Fruit fly (Drosophila melanogaster): ENCODE data around the gene Spn.
A peak's percentile ranks its signal among the peaks of the same experiment; 100 is the strongest.

Spn gene

dm6 chr3L:2599214-2599730, 45.2 kb upstream of the Spn start, which contains the start of the genes CG16985 and CG12182 (continued):
- no peak for TF ChIP-seq luna (GFP tag; optimal IDR thresholded peaks at IDR 0.05)
- TF ChIP-seq row (GFP tag; IDR thresholded peaks at IDR 0.05) = peak; percentile 47; the same call in 2 of the 3 replicates
- TF ChIP-seq CG13624 (GFP tag; optimal IDR thresholded peaks at IDR 0.05) = peak; percentile 21
- TF ChIP-seq az2 (GFP tag; optimal IDR thresholded peaks at IDR 0.05) = no peak
- no peak for TF ChIP-seq otp (GFP tag; IDR thresholded peaks at IDR 0.05)

dm6 chr3L:2595481-2595880, 41.4 kb upstream of the Spn start, which contains the start of gene CG16984:
TSS of gene CG16984 (plus strand) at chr3L:2595781.
- TF ChIP-seq mam (GFP tag; optimal IDR thresholded peaks at IDR 0.05) (no peak), CG14441 (GFP tag; IDR thresholded peaks at IDR 0.05) (no peak)

- TF ChIP-seq Lim3 (GFP tag; IDR thresholded peaks at IDR 0.05) = no peak
- TF ChIP-seq pan (optimal IDR thresholded peaks at IDR 0.05) = no peak
- peak in 1 of 2 experiments; percentile 8 for TF ChIP-seq pan (GFP tag; optimal IDR thresholded peaks at IDR 0.05 in 1 of 2, IDR thresholded peaks at IDR 0.05 in 1 of 2)
- peak; percentile 50 for TF ChIP-seq sens (GFP tag)
- no peak for TF ChIP-seq hb (GFP tag; IDR thresholded peaks at IDR 0.05; ENCODE audit: partially characterized antibody)
- TF ChIP-seq cg (GFP tag; optimal IDR thresholded peaks at IDR 0.05) = no peak
- TF ChIP-seq CG11560 (tag; IDR thresholded peaks at IDR 0.05) = no peak
- peak; percentile 52 for TF ChIP-seq CG7556 (GFP tag; optimal IDR thresholded peaks at IDR 0.05)
- no peak for TF ChIP-seq CG3847 (GFP tag; IDR thresholded peaks at IDR 0.05)
- no peak for TF ChIP-seq sc (optimal IDR thresholded peaks at IDR 0.05)
- TF ChIP-seq sc (GFP tag; optimal IDR thresholded peaks at IDR 0.05) = no peak
- no peak for TF ChIP-seq CG17568 (GFP tag; optimal IDR thresholded peaks at IDR 0.05)
- TF ChIP-seq CG9437 (GFP tag; optimal IDR thresholded peaks at IDR 0.05) = peak; percentile 24
- no peak for TF ChIP-seq CG16779 (GFP tag; IDR thresholded peaks at IDR 0.05)
- no peak for TF ChIP-seq Ets65A (GFP tag)
- peak; percentile 73; the same call in 2 of the 3 replicates for TF ChIP-seq CG17361 (GFP tag; IDR thresholded peaks at IDR 0.05)
- TF ChIP-seq CG6791 (GFP tag; IDR thresholded peaks at IDR 0.05; ENCODE audit: partially characterized antibody) = no peak
- no peak for TF ChIP-seq bbx (GFP tag; IDR thresholded peaks at IDR 0.05; ENCODE audit: partially characterized antibody)
- no peak for TF ChIP-seq chn (GFP tag; optimal IDR thresholded peaks at IDR 0.05)
- TF ChIP-seq Camta (GFP tag; optimal IDR thresholded peaks at IDR 0.05) = no peak
- TF ChIP-seq vnd (GFP tag; IDR thresholded peaks at IDR 0.05; ENCODE audit: partially characterized antibody) = no peak
- TF ChIP-seq ham (GFP tag; IDR thresholded peaks at IDR 0.05) = no peak
- no peak for TF ChIP-seq B-H2 (GFP tag; optimal IDR thresholded peaks at IDR 0.05)
- peak; percentile 13 for TF ChIP-seq CG10979 (tag; optimal IDR thresholded peaks at IDR 0.05)
- TF ChIP-seq Dll (GFP tag; IDR thresholded peaks at IDR 0.05; ENCODE audit: partially characterized antibody) = peak; percentile 7; the same call in 1 of the 4 replicates
- TF ChIP-seq CG12391 (tag; optimal IDR thresholded peaks at IDR 0.05) = peak; percentile 2
- peak; percentile 49 for TF ChIP-seq fd64A (GFP tag; optimal IDR thresholded peaks at IDR 0.05)
- 0 out of 2 replicates have a peak, but pooled peaks have one; percentile 13 for TF ChIP-seq CG4404 (GFP tag; IDR thresholded peaks at IDR 0.05)
- TF ChIP-seq CG14710 (tag; optimal IDR thresholded peaks at IDR 0.05) = peak; percentile 1
- no peak for TF ChIP-seq Hr3 (GFP tag; optimal IDR thresholded peaks at IDR 0.05)
- no peak for TF ChIP-seq Bdp1 (GFP tag; optimal IDR thresholded peaks at IDR 0.05)
- no peak for TF ChIP-seq CG2875 (GFP tag; optimal IDR thresholded peaks at IDR 0.05)
- 0 out of 3 replicates have a peak, but pooled peaks have one; percentile 1 for TF ChIP-seq Dbx (GFP tag; IDR thresholded peaks at IDR 0.05)
- no peak for TF ChIP-seq CG10147 (GFP tag; optimal IDR thresholded peaks at IDR 0.05)
- TF ChIP-seq CG11456 (GFP tag; IDR thresholded peaks at IDR 0.05) = no peak
- 0 out of 3 replicates have a peak, but pooled peaks have one; percentile 6 for TF ChIP-seq ken (GFP tag; IDR thresholded peaks at IDR 0.05)
- no peak for TF ChIP-seq tin (GFP tag; optimal IDR thresholded peaks at IDR 0.05)
- peak; percentile 4 for TF ChIP-seq CG2120 (GFP tag; optimal IDR thresholded peaks at IDR 0.05)
- TF ChIP-seq bowl (GFP tag; IDR thresholded peaks at IDR 0.05) = no peak
- 0 out of 3 replicates have a peak, but pooled peaks have one; percentile 5 for TF ChIP-seq row (GFP tag; IDR thresholded peaks at IDR 0.05)
- TF ChIP-seq CG43689 (GFP tag; IDR thresholded peaks at IDR 0.05) = no peak
- no peak for TF ChIP-seq CG8478 (optimal IDR thresholded peaks at IDR 0.05)
Observed at dm6 chr3L:2590764-2591309, 36.7 kb upstream of the Spn start.
